Fruit fly (Drosophila melanogaster) whole organism, pupa: ENCODE data around the gene Neu2.
A peak's percentile ranks its signal among the peaks of the same experiment; 100 is the strongest.

Experiments used
- CG34367 ChIP-seq: fragments of 200-800 bp; sonication (Bioruptor generic); optimal IDR thresholded peaks from 2 replicates; lab custom pipeline; 2018; ENCODE audit warnings: missing biosample characterization, mild to moderate bottlenecking, missing genetic modification characterization
- D1 ChIP-seq: fragments of 200-800 bp; sonication (Bioruptor generic); optimal IDR thresholded peaks from 2 replicates; lab custom pipeline; 2018; ENCODE audit warnings: missing biosample characterization, mild to moderate bottlenecking, missing genetic modification characterization, moderate library complexity
- Pif1A ChIP-seq: fragments of 200-800 bp; sonication (Bioruptor generic); optimal IDR thresholded peaks from 3 replicates; lab custom pipeline; 2016; ENCODE audit warnings: missing biosample characterization, missing genetic modification characterization
- gl ChIP-seq: fragments of 200-800 bp; sonication (Bioruptor generic); optimal IDR thresholded peaks from 2 replicates; lab custom pipeline; 2018; ENCODE audit warnings: missing biosample characterization, mild to moderate bottlenecking, missing genetic modification characterization
- rn ChIP-seq: fragments of 200-800 bp; sonication (Bioruptor generic); IDR thresholded peaks from 2 replicates; pipeline ENCODE4 v1.3.6; 2022; ENCODE audit warnings: missing biosample characterization, missing genetic modification characterization

- TF ChIP-seq D1 (no peak), gl (tag; lab: Kevin White, UChicago) (peak; percentile 66), rn (0 out of 2 replicates have a peak, but pooled peaks have one; percentile 24), CG34367 (tag; lab: Kevin White, UChicago) (peak; percentile 42), Pif1A (GFP tag; lab: Kevin White, UChicago) (peak; percentile 82)
These were observed 10.8 kb downstream of the Neu2 start for dm6 chr3L:21479636-21480035.
